Worm (Caenorhabditis elegans): Measurements from ENCODE around the gene F22E5.13.

ce11 chrII:2695079-2695478 is 45.6 kb upstream of the F22E5.13 start:
- peak; percentile 56 for TF ChIP-seq fkh-10 (GFP tag; optimal IDR thresholded peaks at IDR 0.05)
- no peak for TF ChIP-seq ztf-11 (tag; optimal IDR thresholded peaks at IDR 0.05)
- no peak for TF ChIP-seq daf-12 (tag; optimal IDR thresholded peaks at IDR 0.05)
- no peak for TF ChIP-seq nhr-76 (tag; optimal IDR thresholded peaks at IDR 0.05)

Measured in whole organism, L3 larva.